Worm (Caenorhabditis elegans) whole organism, L3 larva: ENCODE data around the gene T01E8.8.
A peak's percentile ranks its signal among the peaks of the same experiment; 100 is the strongest.

Experiments used
- R02D3.7 ChIP-seq: fragments of 150-350 bp; optimal IDR thresholded peaks from 2 replicates; lab custom pipeline; 2014; ENCODE audit warnings: missing biosample characterization, missing genetic modification characterization
- ZK546.5 ChIP-seq: sonication (generic microtip); optimal IDR thresholded peaks from 2 replicates; lab custom pipeline; 2017; ENCODE audit warnings: missing biosample characterization, missing genetic modification characterization
- daf-12 ChIP-seq: fragments of 150-350 bp; optimal IDR thresholded peaks from 2 replicates; lab custom pipeline; 2014; ENCODE audit warnings: missing biosample characterization, missing genetic modification reagents, missing genetic modification characterization
- egl-27 ChIP-seq: sonication (generic microtip); optimal IDR thresholded peaks from 4 replicates; lab custom pipeline; 2017; ENCODE audit warnings: missing biosample characterization, missing genetic modification reagents, missing genetic modification characterization
- egl-5 ChIP-seq: fragments of 150-350 bp; optimal IDR thresholded peaks from 2 replicates; lab custom pipeline; 2017; ENCODE audit warnings: missing biosample characterization, missing genetic modification reagents, missing genetic modification characterization, inconsistent platforms
- elt-1 ChIP-seq: fragments of 150-350 bp; optimal IDR thresholded peaks from 2 replicates; lab custom pipeline; 2014; ENCODE audit warnings: missing biosample characterization, missing genetic modification characterization
- elt-2 ChIP-seq: sonication (generic microtip); optimal IDR thresholded peaks from 2 replicates; lab custom pipeline; 2016; ENCODE audit warnings: missing genetic modification reagents, mild to moderate bottlenecking, missing genetic modification characterization, missing compliant biosample characterization
- elt-3 ChIP-seq, 3 experiments: fragments of 150-350 bp in 1 of 3; sonication (generic microtip) in 2 of 3; optimal IDR thresholded peaks; 2 replicates in 2 of 3; 4 replicates in 1 of 3; lab custom pipeline; 2014 to 2017; ENCODE audit warnings: missing biosample characterization in 3 of 3, missing genetic modification characterization in 3 of 3
- eor-1 ChIP-seq, 2 experiments: fragments of 150-350 bp; optimal IDR thresholded peaks; 2 replicates each; lab custom pipeline; 2014 to 2018; ENCODE audit warnings: missing biosample characterization in 2 of 2, missing genetic modification characterization in 2 of 2
- fkh-10 ChIP-seq: sonication (generic microtip); optimal IDR thresholded peaks from 2 replicates; lab custom pipeline; 2017; ENCODE audit warnings: missing biosample characterization, missing genetic modification reagents, missing genetic modification characterization
- fos-1 ChIP-seq: fragments of 150-350 bp; optimal IDR thresholded peaks from 2 replicates; lab custom pipeline; 2014; ENCODE audit warnings: missing biosample characterization, missing genetic modification characterization
- hmg-11 ChIP-seq: sonication (generic microtip); optimal IDR thresholded peaks from 2 replicates; lab custom pipeline; 2016; ENCODE audit warnings: missing genetic modification characterization, missing compliant biosample characterization
- jun-1 ChIP-seq: fragments of 150-350 bp; optimal IDR thresholded peaks from 2 replicates; lab custom pipeline; 2014; ENCODE audit warnings: missing biosample characterization, missing genetic modification reagents, missing genetic modification characterization
- lin-15B ChIP-seq: fragments of 150-350 bp; optimal IDR thresholded peaks from 2 replicates; lab custom pipeline; 2014; ENCODE audit warnings: missing biosample characterization, missing genetic modification characterization
- lin-39 ChIP-seq: fragments of 150-350 bp; optimal IDR thresholded peaks from 2 replicates; lab custom pipeline; 2018; ENCODE audit warnings: missing biosample characterization, missing genetic modification reagents, missing genetic modification characterization
- lsy-12 ChIP-seq: sonication (generic microtip); optimal IDR thresholded peaks from 2 replicates; lab custom pipeline; 2016; ENCODE audit warnings: mild to moderate bottlenecking, missing genetic modification characterization, missing compliant biosample characterization
- mml-1 ChIP-seq: fragments of 150-350 bp; sonication (generic microtip); optimal IDR thresholded peaks from 3 replicates; lab custom pipeline; 2014; ENCODE audit warnings: missing biosample characterization, missing genetic modification characterization
- nfya-1 ChIP-seq: sonication (generic microtip); optimal IDR thresholded peaks from 2 replicates; lab custom pipeline; 2017; ENCODE audit warnings: missing genetic modification characterization, mild to moderate bottlenecking, missing compliant biosample characterization, antibody characterized with exemption, moderate library complexity; ENCODE audit not compliant: insufficient read depth
- nhr-11 ChIP-seq: fragments of 150-350 bp; optimal IDR thresholded peaks from 2 replicates; lab custom pipeline; 2014; ENCODE audit warnings: missing biosample characterization, missing genetic modification characterization
- nhr-237 ChIP-seq: fragments of 150-350 bp; optimal IDR thresholded peaks from 2 replicates; lab custom pipeline; 2014; ENCODE audit warnings: missing biosample characterization, missing genetic modification characterization
- nhr-25 ChIP-seq: sonication (generic microtip); optimal IDR thresholded peaks from 2 replicates; lab custom pipeline; 2017; ENCODE audit warnings: missing biosample characterization, missing genetic modification characterization
- nhr-28 ChIP-seq: fragments of 150-350 bp; optimal IDR thresholded peaks from 2 replicates; lab custom pipeline; 2014; ENCODE audit warnings: missing biosample characterization, missing genetic modification characterization
- nhr-43 ChIP-seq: sonication (generic microtip); optimal IDR thresholded peaks from 2 replicates; lab custom pipeline; 2016; ENCODE audit warnings: mild to moderate bottlenecking, missing genetic modification characterization, missing compliant biosample characterization; ENCODE audit not compliant: poor library complexity, severe bottlenecking
- nhr-67 ChIP-seq: fragments of 150-350 bp; optimal IDR thresholded peaks from 2 replicates; lab custom pipeline; 2014; ENCODE audit warnings: missing biosample characterization, missing genetic modification characterization
- nhr-76 ChIP-seq: fragments of 150-350 bp; sonication (generic microtip); optimal IDR thresholded peaks from 5 replicates; lab custom pipeline; 2014; ENCODE audit warnings: missing biosample characterization, missing genetic modification characterization
- nhr-77 ChIP-seq: fragments of 150-350 bp; optimal IDR thresholded peaks from 2 replicates; lab custom pipeline; 2014; ENCODE audit warnings: missing biosample characterization, missing genetic modification characterization
- pha-4 ChIP-seq: fragments of 150-350 bp; optimal IDR thresholded peaks from 2 replicates; lab custom pipeline; 2014; ENCODE audit warnings: missing biosample characterization, missing genetic modification reagents, missing genetic modification characterization
- pqm-1 ChIP-seq: fragments of 150-350 bp; optimal IDR thresholded peaks from 2 replicates; lab custom pipeline; 2017; ENCODE audit warnings: missing biosample characterization, missing genetic modification characterization, inconsistent platforms
- sea-2 ChIP-seq: fragments of 150-350 bp; sonication (generic microtip); optimal IDR thresholded peaks from 4 replicates; lab custom pipeline; 2014; ENCODE audit warnings: missing biosample characterization, missing genetic modification reagents, missing genetic modification characterization
- skn-1 ChIP-seq: fragments of 150-350 bp; optimal IDR thresholded peaks from 2 replicates; lab custom pipeline; 2014; ENCODE audit warnings: missing biosample characterization, missing genetic modification characterization
- snpc-4 ChIP-seq: fragments of 150-350 bp; optimal IDR thresholded peaks from 2 replicates; lab custom pipeline; 2014; ENCODE audit warnings: missing biosample characterization, missing genetic modification characterization
- unc-39 ChIP-seq: sonication (generic microtip); optimal IDR thresholded peaks from 4 replicates; lab custom pipeline; 2017; ENCODE audit warnings: missing biosample characterization, missing genetic modification characterization
- unc-62 ChIP-seq: fragments of 150-350 bp; sonication (generic microtip); optimal IDR thresholded peaks from 4 replicates; lab custom pipeline; 2014; ENCODE audit warnings: missing biosample characterization, missing genetic modification reagents, missing genetic modification characterization
- zag-1 ChIP-seq: fragments of 150-350 bp; optimal IDR thresholded peaks from 2 replicates; lab custom pipeline; 2014; ENCODE audit warnings: missing biosample characterization, missing genetic modification characterization
- ztf-4 ChIP-seq: fragments of 150-350 bp; optimal IDR thresholded peaks from 2 replicates; lab custom pipeline; 2014; ENCODE audit warnings: missing biosample characterization, missing genetic modification characterization

Gene T01E8.8

DNA sequence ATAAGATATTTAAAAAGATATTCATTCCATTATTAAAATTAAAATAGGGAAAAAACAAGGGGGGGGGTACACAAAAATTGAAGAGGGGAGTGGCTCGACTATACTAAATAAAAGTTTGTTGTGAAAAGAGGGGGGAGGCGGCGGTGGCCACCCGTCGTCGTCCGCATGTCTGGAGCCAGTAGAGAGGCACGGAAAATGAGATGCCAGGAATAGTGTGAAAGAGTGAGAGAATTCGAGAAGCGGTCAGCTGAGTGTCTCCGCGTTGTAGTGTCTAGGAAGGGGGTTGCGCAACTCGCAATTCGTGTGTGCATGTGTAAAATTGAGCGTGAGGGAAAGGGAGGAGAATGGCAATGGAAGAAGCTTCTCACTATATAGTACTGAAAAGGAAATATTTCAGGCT is 28.8 kb upstream of the T01E8.8 start:
- TF ChIP-seq hmg-11 (tag; lab: Kevin White, UChicago) (peak; percentile 18), lin-15B (tag; lab: Kevin White, UChicago) (peak; percentile 25), sea-2 (GFP tag; lab: Kevin White, UChicago) (no peak), zag-1 (tag; lab: Kevin White, UChicago) (no peak), nfya-1 (peak; percentile 68), snpc-4 (tag; lab: Kevin White, UChicago) (peak; percentile 32)

DNA sequence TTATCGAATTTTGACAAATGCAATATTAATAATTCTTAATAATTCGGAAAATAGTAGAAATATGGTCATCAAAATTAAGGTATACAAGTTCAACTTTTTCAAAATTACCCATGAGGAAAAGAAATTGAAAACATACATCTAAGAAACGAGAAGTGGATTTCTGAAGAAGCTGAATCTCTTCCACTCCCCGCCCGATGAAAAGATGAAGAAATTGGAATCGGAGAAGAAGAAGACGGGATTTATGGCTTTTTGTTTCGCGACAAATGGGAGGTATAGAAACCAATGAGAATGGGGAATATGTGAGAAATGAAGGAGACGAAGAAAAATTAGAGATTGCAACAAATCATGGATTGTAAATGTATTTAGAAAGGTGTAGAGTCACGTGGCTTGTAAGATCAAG is 28.0 kb upstream of the T01E8.8 start:
- TF ChIP-seq nfya-1 (peak; percentile 20), egl-5 (tag; lab: Kevin White, UChicago) (peak; percentile 26), elt-2 (tag; lab: Kevin White, UChicago) (no peak), fkh-10 (GFP tag; lab: Kevin White, UChicago) (no peak), nhr-67 (tag; lab: Kevin White, UChicago) (no peak), skn-1 (no peak), unc-62 (GFP tag; lab: Kevin White, UChicago) (no peak), mml-1 (no peak), nhr-28 (no peak), jun-1 (tag; lab: Kevin White, UChicago) (no peak)

DNA sequence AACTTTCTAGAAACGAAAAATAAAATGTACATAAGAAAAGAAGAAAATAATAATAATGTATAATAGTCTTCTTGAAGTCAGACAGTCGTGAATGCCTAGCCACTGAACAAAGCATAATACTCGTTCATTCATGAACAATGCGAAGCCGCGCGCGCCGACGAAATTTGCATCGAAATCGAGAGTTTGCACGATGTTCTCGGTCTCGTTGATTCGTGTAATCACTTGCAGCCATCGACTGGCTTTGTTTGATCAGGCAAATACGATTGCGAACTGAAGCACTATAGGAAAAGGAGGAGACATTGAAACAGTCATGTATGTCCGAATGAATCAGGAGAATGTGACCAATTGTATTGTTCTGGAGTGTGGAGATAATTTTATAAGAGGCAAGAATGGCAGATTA is 27.3 kb upstream of the T01E8.8 start:
- TF ChIP-seq ZK546.5 (no peak), unc-39 (tag; lab: Kevin White, UChicago) (no peak), pqm-1 (tag; lab: Kevin White, UChicago) (no peak), fos-1 (tag; lab: Kevin White, UChicago) (no peak), nhr-25 (peak; percentile 40), lin-39 (tag; lab: Kevin White, UChicago) (no peak), elt-3 (tag; optimal IDR thresholded peaks at IDR 0.05; lab: Kevin White, UChicago) (no peak)

DNA sequence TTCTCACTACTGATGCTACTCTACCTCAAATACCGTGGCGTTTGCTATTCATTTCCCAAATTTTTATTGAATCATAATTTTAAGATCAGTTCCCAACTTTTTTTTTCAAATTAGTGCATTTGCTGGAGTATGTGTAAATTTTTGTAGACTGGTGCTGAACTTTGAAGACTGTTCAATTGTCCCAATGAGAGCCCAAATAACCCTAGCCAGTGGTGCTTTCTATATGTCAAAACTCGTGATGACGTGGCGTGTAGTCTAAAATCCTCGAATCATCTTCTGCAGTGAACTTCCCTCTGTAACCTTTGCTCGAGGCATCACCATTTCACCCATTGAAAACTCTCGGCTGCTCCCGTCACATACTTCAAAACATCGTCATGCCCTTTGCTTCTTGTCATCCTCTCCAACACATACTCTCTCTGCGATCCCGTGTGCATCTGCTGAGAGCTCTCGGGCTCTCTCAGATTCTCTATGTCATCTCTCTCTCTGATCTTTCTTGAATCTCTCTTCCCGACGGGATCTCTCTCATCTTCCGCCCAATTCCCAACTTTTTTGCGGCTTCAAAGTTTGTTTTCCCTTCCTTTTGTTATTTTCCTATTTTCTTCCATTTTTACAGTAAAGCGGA is 26.5 kb upstream of the T01E8.8 start:
- no peak for TF ChIP-seq lin-39 (tag; lab: Kevin White, UChicago)
- TF ChIP-seq nhr-77 (tag; lab: Kevin White, UChicago) = no peak
- TF ChIP-seq fkh-10 (GFP tag; lab: Kevin White, UChicago) = no peak
- peak; percentile 35 for TF ChIP-seq pha-4
- TF ChIP-seq elt-3 (tag; optimal IDR thresholded peaks at IDR 0.05; lab: Kevin White, UChicago) = no peak
- TF ChIP-seq elt-1 (tag; lab: Kevin White, UChicago) = no peak
- TF ChIP-seq R02D3.7 = no peak
- TF ChIP-seq elt-2 (tag; lab: Kevin White, UChicago) = no peak
- TF ChIP-seq nhr-11 (tag; lab: Kevin White, UChicago) = peak; percentile 43

DNA sequence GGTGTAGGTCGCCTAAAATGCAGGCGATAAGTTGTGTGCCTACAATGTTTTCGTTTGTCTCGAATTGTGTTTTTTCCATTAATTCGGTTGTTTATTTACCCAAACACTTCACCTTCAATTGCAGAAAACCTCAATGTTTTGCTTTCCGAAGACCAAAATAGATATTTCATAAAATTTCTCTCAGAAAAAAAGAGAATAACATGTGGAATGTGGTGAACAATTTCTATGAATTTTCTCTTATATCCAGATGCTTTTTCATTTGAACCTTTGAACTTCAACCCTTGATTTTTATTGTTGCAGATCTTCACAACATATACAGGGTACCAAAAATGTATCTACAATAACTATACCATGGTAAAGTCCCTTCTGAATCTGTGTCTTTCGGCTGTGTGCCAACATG is 24.6 kb upstream of the T01E8.8 start, which contains the start of gene T01E8.1:
T01E8.1 (plus strand) TSS at position 301 of the 400 bp plus-strand sequence.
- TF ChIP-seq unc-62 (GFP tag; lab: Kevin White, UChicago) (no peak), egl-5 (tag; lab: Kevin White, UChicago) (no peak), elt-2 (tag; lab: Kevin White, UChicago) (no peak), lsy-12 (tag; lab: Kevin White, UChicago) (no peak), daf-12 (tag; lab: Kevin White, UChicago) (no peak), nhr-67 (tag; lab: Kevin White, UChicago) (no peak), nhr-43 (tag; lab: Kevin White, UChicago) (no peak), elt-1 (tag; lab: Kevin White, UChicago) (no peak), zag-1 (tag; lab: Kevin White, UChicago) (no peak), lin-15B (tag; lab: Kevin White, UChicago) (no peak), nhr-237 (tag; lab: Kevin White, UChicago) (no peak), skn-1 (no peak)

DNA sequence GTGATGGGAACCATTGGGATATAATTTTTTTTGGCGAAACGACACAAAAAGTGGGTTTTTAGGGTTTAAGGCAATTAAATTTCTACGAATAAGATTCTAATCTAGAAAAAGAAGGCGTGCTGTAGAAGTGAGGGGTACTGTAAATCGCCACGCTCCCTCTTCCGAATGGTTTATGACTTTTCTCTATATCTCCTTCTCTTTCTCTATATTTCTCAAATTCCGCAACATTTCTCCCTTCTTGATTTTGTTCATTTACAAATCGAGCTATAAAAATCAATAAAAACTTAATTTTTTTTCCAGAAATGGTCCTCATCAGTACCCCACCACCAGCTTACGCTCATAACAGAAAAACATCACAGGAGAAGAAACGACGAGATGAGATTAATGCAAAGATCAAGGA is 12.9 kb upstream of the T01E8.8 start, which contains the start of gene ref-1:
ref-1 (plus strand) TSS at position 301 of the 400 bp plus-strand sequence.
- no peak for TF ChIP-seq unc-39 (tag; lab: Kevin White, UChicago)
- no peak for TF ChIP-seq nhr-11 (tag; lab: Kevin White, UChicago)
- no peak for TF ChIP-seq ztf-4 (tag; lab: Kevin White, UChicago)
- no peak for TF ChIP-seq eor-1 (tag; optimal IDR thresholded peaks at IDR 0.05; lab: Kevin White, UChicago)
- TF ChIP-seq fkh-10 (GFP tag; lab: Kevin White, UChicago) = no peak
- no peak for TF ChIP-seq ZK546.5
- TF ChIP-seq jun-1 (tag; lab: Kevin White, UChicago) = no peak
- TF ChIP-seq nhr-76 (tag; lab: Kevin White, UChicago) = no peak
- TF ChIP-seq egl-27 (tag; lab: Kevin White, UChicago) = no peak
- TF ChIP-seq hmg-11 (tag; lab: Kevin White, UChicago) = no peak
- no peak for TF ChIP-seq lin-39 (tag; lab: Kevin White, UChicago)
